Worm (Caenorhabditis elegans) whole organism, L2 larva: ENCODE results near the gene F13D11.4.
A peak's percentile ranks its signal among the peaks of the same experiment; 100 is the strongest.

Source experiments
- C34F6.9 ChIP-seq: fragments of 150-350 bp; optimal IDR thresholded peaks from 2 replicates; lab custom pipeline; 2014; ENCODE audit warnings: missing biosample characterization, missing genetic modification characterization
- F13H6.1 ChIP-seq: sonication (generic microtip); optimal IDR thresholded peaks from 2 replicates; lab custom pipeline; 2016; ENCODE audit warnings: missing genetic modification characterization, missing compliant biosample characterization
- R02D3.7 ChIP-seq: fragments of 150-350 bp; optimal IDR thresholded peaks from 2 replicates; lab custom pipeline; 2014; ENCODE audit warnings: missing biosample characterization, missing genetic modification characterization
- Y55F3AM.14 ChIP-seq: fragments of 200-800 bp; sonication (Bioruptor generic); optimal IDR thresholded peaks from 2 replicates; lab custom pipeline; 2018; ENCODE audit warnings: mild to moderate bottlenecking, missing genetic modification characterization, missing compliant biosample characterization
- ZK546.5 ChIP-seq: sonication (generic microtip); optimal IDR thresholded peaks from 2 replicates; lab custom pipeline; 2017; ENCODE audit warnings: missing biosample characterization, missing genetic modification characterization
- alr-1 ChIP-seq: fragments of 150-350 bp; optimal IDR thresholded peaks from 2 replicates; lab custom pipeline; 2014; ENCODE audit warnings: missing biosample characterization, missing genetic modification characterization
- ama-1 ChIP-seq: fragments of 150-350 bp; optimal IDR thresholded peaks from 2 replicates; lab custom pipeline; 2018; ENCODE audit warnings: inconsistent platforms
- blmp-1 ChIP-seq: sonication (generic microtip); optimal IDR thresholded peaks from 2 replicates; lab custom pipeline; 2017; ENCODE audit warnings: missing genetic modification characterization, mild to moderate bottlenecking, missing compliant biosample characterization, antibody characterized with exemption, moderate library complexity; ENCODE audit not compliant: insufficient read depth
- ceh-16 ChIP-seq: fragments of 150-350 bp; optimal IDR thresholded peaks from 2 replicates; lab custom pipeline; 2014; ENCODE audit warnings: missing biosample characterization, missing genetic modification characterization
- ceh-82 ChIP-seq: fragments of 150-350 bp; optimal IDR thresholded peaks from 2 replicates; lab custom pipeline; 2014; ENCODE audit warnings: missing biosample characterization, missing genetic modification characterization
- crh-2 ChIP-seq: sonication (generic microtip); optimal IDR thresholded peaks from 2 replicates; lab custom pipeline; 2017; ENCODE audit warnings: missing biosample characterization, missing genetic modification characterization
- dmd-4 ChIP-seq: sonication (generic microtip); optimal IDR thresholded peaks from 2 replicates; lab custom pipeline; 2017; ENCODE audit warnings: missing biosample characterization, missing genetic modification characterization
- egl-27 ChIP-seq: sonication (generic microtip); optimal IDR thresholded peaks from 3 replicates; lab custom pipeline; 2017; ENCODE audit warnings: missing biosample characterization, missing genetic modification reagents, missing genetic modification characterization
- elt-1 ChIP-seq: fragments of 150-350 bp; optimal IDR thresholded peaks from 2 replicates; lab custom pipeline; 2014; ENCODE audit warnings: missing biosample characterization, missing genetic modification characterization
- elt-3 ChIP-seq: sonication (generic microtip); optimal IDR thresholded peaks from 2 replicates; lab custom pipeline; 2017; ENCODE audit warnings: missing biosample characterization, missing genetic modification characterization
- gmeb-1 ChIP-seq: fragments of 150-350 bp; optimal IDR thresholded peaks from 2 replicates; lab custom pipeline; 2014; ENCODE audit warnings: missing biosample characterization, missing genetic modification characterization
- lin-11 ChIP-seq: fragments of 150-350 bp; sonication (generic microtip); optimal IDR thresholded peaks from 2 replicates; lab custom pipeline; 2014; ENCODE audit warnings: missing biosample characterization, missing genetic modification characterization, inconsistent platforms, mixed read lengths
- lin-13 ChIP-seq: fragments of 150-350 bp; optimal IDR thresholded peaks from 2 replicates; lab custom pipeline; 2014; ENCODE audit warnings: missing biosample characterization, missing genetic modification reagents, missing genetic modification characterization
- lin-39 ChIP-seq: fragments of 150-350 bp; optimal IDR thresholded peaks from 2 replicates; lab custom pipeline; 2014; ENCODE audit warnings: missing biosample characterization, missing genetic modification reagents, missing genetic modification characterization
- lsy-2 ChIP-seq, 2 experiments: fragments of 150-350 bp in 1 of 2; sonication (generic microtip) in 1 of 2; optimal IDR thresholded peaks; 2 replicates each; lab custom pipeline; 2014 to 2017; ENCODE audit warnings: missing biosample characterization in 2 of 2, missing genetic modification characterization in 2 of 2
- mab-5 ChIP-seq: fragments of 150-350 bp; optimal IDR thresholded peaks from 2 replicates; lab custom pipeline; 2014; ENCODE audit warnings: missing biosample characterization, missing genetic modification characterization
- mbf-1 ChIP-seq: sonication (generic microtip); optimal IDR thresholded peaks from 2 replicates; lab custom pipeline; 2017; ENCODE audit warnings: missing biosample characterization, missing genetic modification characterization
- nhr-10 ChIP-seq: sonication (generic microtip); optimal IDR thresholded peaks from 2 replicates; lab custom pipeline; 2017; ENCODE audit warnings: missing biosample characterization, missing genetic modification characterization
- nhr-11 ChIP-seq: fragments of 150-350 bp; optimal IDR thresholded peaks from 2 replicates; lab custom pipeline; 2014; ENCODE audit warnings: missing biosample characterization, missing genetic modification characterization
- nhr-12 ChIP-seq: fragments of 150-350 bp; optimal IDR thresholded peaks from 2 replicates; lab custom pipeline; 2014; ENCODE audit warnings: missing biosample characterization, missing genetic modification characterization
- nhr-129 ChIP-seq: fragments of 150-350 bp; optimal IDR thresholded peaks from 2 replicates; lab custom pipeline; 2014; ENCODE audit warnings: missing biosample characterization, missing genetic modification characterization
- nhr-21 ChIP-seq: fragments of 150-350 bp; optimal IDR thresholded peaks from 2 replicates; lab custom pipeline; 2014; ENCODE audit warnings: missing biosample characterization, missing genetic modification characterization
- nhr-23 ChIP-seq: fragments of 150-350 bp; optimal IDR thresholded peaks from 2 replicates; lab custom pipeline; 2014; ENCODE audit warnings: missing biosample characterization, missing genetic modification reagents, missing genetic modification characterization
- nhr-237 ChIP-seq: fragments of 150-350 bp; optimal IDR thresholded peaks from 2 replicates; lab custom pipeline; 2014; ENCODE audit warnings: missing biosample characterization, missing genetic modification characterization
- nhr-25 ChIP-seq: fragments of 150-350 bp; sonication (generic microtip); optimal IDR thresholded peaks from 3 replicates; lab custom pipeline; 2014; ENCODE audit warnings: missing biosample characterization, missing genetic modification characterization
- nhr-6 ChIP-seq: fragments of 150-350 bp; optimal IDR thresholded peaks from 2 replicates; lab custom pipeline; 2014; ENCODE audit warnings: missing biosample characterization, missing genetic modification characterization
- nhr-77 ChIP-seq: fragments of 150-350 bp; optimal IDR thresholded peaks from 2 replicates; lab custom pipeline; 2014; ENCODE audit warnings: missing biosample characterization, missing genetic modification characterization
- peb-1 ChIP-seq: fragments of 150-350 bp; optimal IDR thresholded peaks from 2 replicates; lab custom pipeline; 2014; ENCODE audit warnings: missing biosample characterization, missing genetic modification characterization
- sem-4 ChIP-seq: fragments of 150-350 bp; optimal IDR thresholded peaks from 2 replicates; lab custom pipeline; 2014; ENCODE audit warnings: missing biosample characterization, missing genetic modification reagents, missing genetic modification characterization
- skn-1 ChIP-seq: sonication (generic microtip); optimal IDR thresholded peaks from 2 replicates; lab custom pipeline; 2017; ENCODE audit warnings: missing biosample characterization, missing genetic modification characterization
- sma-3 ChIP-seq: sonication (generic microtip); optimal IDR thresholded peaks from 2 replicates; lab custom pipeline; 2016; ENCODE audit warnings: missing genetic modification reagents, missing genetic modification characterization, missing compliant biosample characterization
- sma-9 ChIP-seq, 2 experiments: fragments of 150-350 bp in 1 of 2; sonication (generic microtip) in 1 of 2; optimal IDR thresholded peaks; 2 replicates each; lab custom pipeline; 2014 to 2016; ENCODE audit warnings: missing genetic modification characterization in 2 of 2, mild to moderate bottlenecking in 1 of 2, missing biosample characterization in 1 of 2, missing compliant biosample characterization in 1 of 2, missing genetic modification reagents in 1 of 2, moderate library complexity in 1 of 2
- snpc-4 ChIP-seq: fragments of 150-350 bp; optimal IDR thresholded peaks from 2 replicates; lab custom pipeline; 2014; ENCODE audit warnings: missing biosample characterization, missing genetic modification characterization
- unc-39 ChIP-seq: fragments of 150-350 bp; optimal IDR thresholded peaks from 2 replicates; lab custom pipeline; 2014; ENCODE audit warnings: missing biosample characterization, missing genetic modification characterization
- unc-55 ChIP-seq: fragments of 150-350 bp; sonication (generic microtip); optimal IDR thresholded peaks from 3 replicates; lab custom pipeline; 2014; ENCODE audit warnings: missing biosample characterization, missing genetic modification reagents, missing genetic modification characterization
- unc-62 ChIP-seq: fragments of 150-350 bp; optimal IDR thresholded peaks from 2 replicates; lab custom pipeline; 2014; ENCODE audit warnings: missing biosample characterization, missing genetic modification reagents, missing genetic modification characterization
- zag-1 ChIP-seq: fragments of 150-350 bp; optimal IDR thresholded peaks from 2 replicates; lab custom pipeline; 2014; ENCODE audit warnings: missing biosample characterization, missing genetic modification characterization
- ztf-1 ChIP-seq: fragments of 200-800 bp; sonication (Bioruptor generic); conservative IDR thresholded peaks from 2 replicates; pipeline ENCODE4 v1.3.6; 2022; ENCODE audit warnings: missing genetic modification characterization, missing compliant biosample characterization
- ztf-11 ChIP-seq: sonication (generic microtip); optimal IDR thresholded peaks from 2 replicates; lab custom pipeline; 2017; ENCODE audit warnings: missing biosample characterization, missing genetic modification characterization
- ztf-4 ChIP-seq: fragments of 150-350 bp; optimal IDR thresholded peaks from 2 replicates; lab custom pipeline; 2014; ENCODE audit warnings: missing biosample characterization, missing genetic modification characterization

Gene F13D11.4

DNA sequence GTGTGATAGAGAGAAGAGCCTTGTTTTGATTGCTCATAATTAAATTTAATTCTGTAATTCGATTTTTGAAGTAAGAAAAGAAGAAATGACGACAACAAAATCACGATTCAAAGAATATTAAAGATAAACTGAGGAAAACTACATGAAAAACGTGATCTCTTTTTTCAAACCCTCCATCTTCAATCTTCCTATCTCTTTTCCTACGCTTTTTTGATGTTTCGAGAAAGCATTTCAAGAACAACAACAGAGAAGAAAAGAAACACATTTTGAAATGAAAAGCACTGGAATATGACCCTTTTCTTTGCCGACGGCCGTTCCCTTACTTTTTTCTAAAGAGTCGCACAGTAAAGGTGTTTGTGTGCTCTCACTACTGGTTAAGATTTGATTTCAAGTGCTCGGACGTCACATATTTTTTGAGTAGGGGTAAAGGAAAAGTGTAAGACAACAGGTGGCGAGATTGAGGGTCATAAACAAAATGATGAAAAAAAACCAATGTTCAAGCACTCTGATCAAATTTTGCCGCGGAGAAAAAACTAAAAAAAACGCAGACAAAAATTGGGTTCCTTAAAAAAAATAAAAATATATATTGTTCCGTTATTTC lies 28.6 kb downstream of the F13D11.4 start, which contains the start of gene F13D11.3:
TSS of gene F13D11.3 (minus strand) at position 51 of the 601 bp plus-strand sequence.
- TF ChIP-seq blmp-1 (tag; lab: Kevin White, UChicago): no peak
- no peak for TF ChIP-seq sma-9 (GFP tag; optimal IDR thresholded peaks at IDR 0.05; lab: Kevin White, UChicago)
- TF ChIP-seq sma-9 (tag; optimal IDR thresholded peaks at IDR 0.05; lab: Kevin White, UChicago): no peak
- TF ChIP-seq dmd-4 (tag; lab: Kevin White, UChicago): no peak
- TF ChIP-seq F13H6.1: peak; percentile 52
- TF ChIP-seq mab-5 (tag; lab: Kevin White, UChicago): peak; percentile 4
- no peak for TF ChIP-seq ztf-1
- TF ChIP-seq snpc-4 (tag; lab: Kevin White, UChicago): no peak
- no peak for TF ChIP-seq nhr-25 (tag; lab: Kevin White, UChicago)
- no peak for TF ChIP-seq lin-11 (tag; lab: Kevin White, UChicago)
- no peak for TF ChIP-seq zag-1

DNA sequence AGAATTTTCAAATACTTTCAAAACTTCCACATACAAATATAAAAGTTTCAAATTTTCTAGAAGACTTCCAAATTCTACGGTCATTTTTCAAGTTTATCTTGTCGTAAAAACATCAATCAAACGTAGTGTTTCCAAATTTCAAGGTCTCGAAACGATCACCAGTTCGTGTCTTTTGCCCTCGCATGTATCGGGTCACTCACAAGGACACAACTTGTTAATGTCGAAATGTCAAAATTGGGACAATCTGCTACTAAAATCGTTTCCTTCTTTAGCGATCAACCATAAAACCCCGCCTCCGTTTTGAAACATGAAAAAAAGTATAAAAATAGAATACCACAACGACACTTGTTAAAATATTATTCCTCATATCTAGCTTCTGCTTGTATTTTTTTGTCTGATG lies 31.1 kb downstream of the F13D11.4 start:
- TF ChIP-seq ztf-11 (tag; lab: Kevin White, UChicago) (no peak), crh-2 (tag; lab: Kevin White, UChicago) (no peak), peb-1 (tag; lab: Kevin White, UChicago) (no peak), ceh-16 (tag; lab: Kevin White, UChicago) (peak; percentile 32), alr-1 (tag; lab: Kevin White, UChicago) (no peak), ZK546.5 (tag; lab: Kevin White, UChicago) (no peak), sem-4 (tag; lab: Kevin White, UChicago) (peak; percentile 5), elt-1 (tag; lab: Kevin White, UChicago) (no peak), sma-3 (no peak), lin-39 (no peak), nhr-25 (tag; lab: Kevin White, UChicago) (peak; percentile 90), ztf-4 (tag; lab: Kevin White, UChicago) (no peak), lin-11 (tag; lab: Kevin White, UChicago) (no peak), F13H6.1 (peak; percentile 19), C34F6.9 (tag; lab: Kevin White, UChicago) (peak; percentile 11), nhr-6 (peak; percentile 25), unc-39 (tag; lab: Kevin White, UChicago) (no peak), nhr-21 (tag; lab: Kevin White, UChicago) (no peak), nhr-12 (no peak)

- TF ChIP-seq R02D3.7 (tag; lab: Kevin White, UChicago) (no peak), sma-3 (no peak), lin-13 (GFP tag; lab: Kevin White, UChicago) (no peak), lin-39 (no peak), Y55F3AM.14 (no peak), elt-3 (tag; lab: Kevin White, UChicago) (no peak), nhr-10 (tag; lab: Kevin White, UChicago) (no peak), elt-1 (tag; lab: Kevin White, UChicago) (no peak), nhr-129 (tag; lab: Kevin White, UChicago) (no peak), egl-27 (tag; lab: Kevin White, UChicago) (no peak)
Measured at ce11 chrX:5802582-5802981, 32.0 kb downstream of the F13D11.4 start.

- TF ChIP-seq nhr-6: peak; percentile 75
- TF ChIP-seq unc-39 (tag; lab: Kevin White, UChicago): no peak
- TF ChIP-seq mbf-1 (tag; lab: Kevin White, UChicago): no peak
- TF ChIP-seq nhr-25 (tag; lab: Kevin White, UChicago): peak; percentile 87
- TF ChIP-seq lsy-2 (tag; optimal IDR thresholded peaks at IDR 0.05; lab: Kevin White, UChicago): peak; percentile 75 to 87
- peak; percentile 23 for TF ChIP-seq nhr-237 (tag; lab: Kevin White, UChicago)
- peak; percentile 61 for TF ChIP-seq nhr-10 (tag; lab: Kevin White, UChicago)
- no peak for TF ChIP-seq alr-1 (tag; lab: Kevin White, UChicago)
- peak; percentile 86 for TF ChIP-seq zag-1
- peak; percentile 90 for TF ChIP-seq ztf-4 (tag; lab: Kevin White, UChicago)
- TF ChIP-seq nhr-23 (tag; lab: Kevin White, UChicago): no peak
- TF ChIP-seq nhr-21 (tag; lab: Kevin White, UChicago): peak; percentile 91
- TF ChIP-seq elt-1 (tag; lab: Kevin White, UChicago): no peak
- peak; percentile 92 for TF ChIP-seq egl-27 (tag; lab: Kevin White, UChicago)
- TF ChIP-seq unc-62 (GFP tag; lab: Kevin White, UChicago): peak; percentile 6
- no peak for TF ChIP-seq dmd-4 (tag; lab: Kevin White, UChicago)
- peak; percentile 22 for TF ChIP-seq lin-11 (tag; lab: Kevin White, UChicago)
- no peak for TF ChIP-seq nhr-77 (tag; lab: Kevin White, UChicago)
- peak; percentile 95 for TF ChIP-seq nhr-129 (tag; lab: Kevin White, UChicago)
- peak; percentile 89 for TF ChIP-seq sma-9 (GFP tag; optimal IDR thresholded peaks at IDR 0.05; lab: Kevin White, UChicago)
- no peak for TF ChIP-seq sma-9 (tag; optimal IDR thresholded peaks at IDR 0.05; lab: Kevin White, UChicago)
- peak; percentile 82 for TF ChIP-seq unc-55 (GFP tag; lab: Kevin White, UChicago)
- TF ChIP-seq ama-1: peak; percentile 5
- TF ChIP-seq ztf-1: no peak
- peak; percentile 49 for TF ChIP-seq nhr-11
- peak; percentile 47 for TF ChIP-seq skn-1 (tag; lab: Kevin White, UChicago)
- TF ChIP-seq gmeb-1: peak; percentile 69
- TF ChIP-seq ceh-82: peak; percentile 72
- peak; percentile 61 for TF ChIP-seq mab-5 (tag; lab: Kevin White, UChicago)
- TF ChIP-seq R02D3.7 (tag; lab: Kevin White, UChicago): no peak
Measured at ce11 chrX:5801156-5801592, 33.4 kb downstream of the F13D11.4 start.
